Fruit fly (Drosophila melanogaster): ENCODE results near the gene Sbat.

Gene Sbat

dm6 chr2L:2897024-2897549 is 18.9 kb downstream of the Sbat start (continued):
- peak; percentile 87 for TF ChIP-seq CG8944 (GFP tag; optimal IDR thresholded peaks at IDR 0.05)
- TF ChIP-seq tna (GFP tag; IDR thresholded peaks at IDR 0.05; ENCODE audit: partially characterized antibody), result no peak
- TF ChIP-seq Usf (GFP tag; optimal IDR thresholded peaks at IDR 0.05), result no peak
- TF ChIP-seq fd3F (GFP tag; optimal IDR thresholded peaks at IDR 0.05), result peak; percentile 41
- peak; percentile 67; the same call in 2 of the 3 replicates for TF ChIP-seq CG3726 (GFP tag; IDR thresholded peaks at IDR 0.05)
- peak; percentile 38 for TF ChIP-seq CG6683 (GFP tag; optimal IDR thresholded peaks at IDR 0.05)
- no peak for TF ChIP-seq Hr39 (optimal IDR thresholded peaks at IDR 0.05)
- TF ChIP-seq Dp (GFP tag; optimal IDR thresholded peaks at IDR 0.05), result no peak
- TF ChIP-seq dimm (GFP tag; IDR thresholded peaks at IDR 0.05), result 0 out of 2 replicates have a peak, but pooled peaks have one; percentile 34
- no peak; the same call in 1 of the 2 replicates for TF ChIP-seq CG17612 (GFP tag; IDR thresholded peaks at IDR 0.05)
- peak; percentile 27 for TF ChIP-seq CG15514 (GFP tag; optimal IDR thresholded peaks at IDR 0.05)
- TF ChIP-seq CG7372 (GFP tag; IDR thresholded peaks at IDR 0.05), result 0 out of 2 replicates have a peak, but pooled peaks have one; percentile 18
- TF ChIP-seq H15 (GFP tag; IDR thresholded peaks at IDR 0.05), result peak; percentile 85
- peak; percentile 70 for TF ChIP-seq Bteb2 (GFP tag; optimal IDR thresholded peaks at IDR 0.05)
- peak; percentile 67 for TF ChIP-seq CG1233 (GFP tag; optimal IDR thresholded peaks at IDR 0.05)
- peak; percentile 20; the same call in 1 of the 2 replicates for TF ChIP-seq sna (GFP tag; IDR thresholded peaks at IDR 0.05; ENCODE audit: partially characterized antibody)
- peak; percentile 39 for TF ChIP-seq CG17802 (tag; optimal IDR thresholded peaks at IDR 0.05)
- TF ChIP-seq Nf-YB (GFP tag; optimal IDR thresholded peaks at IDR 0.05), result peak; percentile 32
- peak; percentile 83 for TF ChIP-seq CG12391 (tag; optimal IDR thresholded peaks at IDR 0.05)
- peak; percentile 76 for TF ChIP-seq croc (GFP tag; conservative IDR thresholded peaks at IDR 0.05)
- TF ChIP-seq ac (GFP tag; optimal IDR thresholded peaks at IDR 0.05), result peak; percentile 43
- no peak for TF ChIP-seq gsb (GFP tag; IDR thresholded peaks at IDR 0.05)
- TF ChIP-seq trem (tag; optimal IDR thresholded peaks at IDR 0.05), result peak; percentile 56
- TF ChIP-seq sug (tag; optimal IDR thresholded peaks at IDR 0.05), result no peak
- TF ChIP-seq CG10462 (GFP tag; optimal IDR thresholded peaks at IDR 0.05), result peak; percentile 69
- peak; percentile 66 for TF ChIP-seq CG6272 (GFP tag; IDR thresholded peaks at IDR 0.05)
- TF ChIP-seq CG1024 (GFP tag; IDR thresholded peaks at IDR 0.05), result peak; percentile 81
- peak; percentile 88 for TF ChIP-seq kni (GFP tag; optimal IDR thresholded peaks at IDR 0.05)
- peak; percentile 21 for TF ChIP-seq BtbVII (GFP tag; optimal IDR thresholded peaks at IDR 0.05)
- TF ChIP-seq Fer3 (tag; optimal IDR thresholded peaks at IDR 0.05), result peak; percentile 48
- TF ChIP-seq YL-1 (GFP tag; optimal IDR thresholded peaks at IDR 0.05), result no peak
- TF ChIP-seq crc (GFP tag; optimal IDR thresholded peaks at IDR 0.05), result peak; percentile 65
- peak; percentile 79 for TF ChIP-seq CG16815 (GFP tag; optimal IDR thresholded peaks at IDR 0.05)
- peak; percentile 90; the same call in 2 of the 3 replicates for TF ChIP-seq CG2199 (GFP tag; IDR thresholded peaks at IDR 0.05)
- TF ChIP-seq sob (GFP tag; IDR thresholded peaks at IDR 0.05), result peak; percentile 80
- TF ChIP-seq luna (GFP tag; optimal IDR thresholded peaks at IDR 0.05), result no peak
- peak in 1 of 2 experiments; percentile 47 for TF ChIP-seq Hr78 (GFP tag; optimal IDR thresholded peaks at IDR 0.05)
- peak; percentile 62 for TF ChIP-seq CG18764 (GFP tag; optimal IDR thresholded peaks at IDR 0.05)
- TF ChIP-seq CG11560 (tag; IDR thresholded peaks at IDR 0.05), result peak; percentile 68
- peak; percentile 71 for TF ChIP-seq CG18599 (GFP tag; optimal IDR thresholded peaks at IDR 0.05)
- peak in 1 of 2 experiments; percentile 95 for TF ChIP-seq eve (GFP tag; optimal IDR thresholded peaks at IDR 0.05)
- TF ChIP-seq Dad (GFP tag; optimal IDR thresholded peaks at IDR 0.05), result peak; percentile 77
- no peak for TF ChIP-seq CG9797 (GFP tag; optimal IDR thresholded peaks at IDR 0.05)
- TF ChIP-seq sima (GFP tag; optimal IDR thresholded peaks at IDR 0.05), result peak; percentile 58
- peak; percentile 60 for TF ChIP-seq CG12219 (GFP tag; optimal IDR thresholded peaks at IDR 0.05)
- TF ChIP-seq zen (tag; optimal IDR thresholded peaks at IDR 0.05), result peak; percentile 70
- TF ChIP-seq CG9817 (tag; optimal IDR thresholded peaks at IDR 0.05), result peak; percentile 52
- TF ChIP-seq Dip2 (GFP tag; IDR thresholded peaks at IDR 0.05), result no peak
- TF ChIP-seq Ravus (GFP tag; IDR thresholded peaks at IDR 0.05), result no peak
- TF ChIP-seq ftz-f1 (GFP tag; optimal IDR thresholded peaks at IDR 0.05), result no peak
